Worm (Caenorhabditis elegans) whole organism, young adult: Measurements from ENCODE around the gene sru-28.

ENCODE experiments used
- C17E4.6 ChIP-seq: fragments of 200-800 bp; sonication (Bioruptor generic); IDR thresholded peaks from 2 replicates; pipeline ENCODE4 v1.3.6; 2022; ENCODE audit warnings: missing genetic modification reagents, missing genetic modification characterization, missing compliant biosample characterization
- ama-1 ChIP-seq, 3 experiments: fragments of 150-350 bp in 1 of 3; sonication (generic microtip) in 2 of 3; optimal IDR thresholded peaks; 2 replicates each; lab custom pipeline; 2014 to 2018; ENCODE audit warnings: missing biosample characterization in 2 of 3, missing genetic modification characterization in 2 of 3, missing genetic modification reagents in 2 of 3
- cebp-2 ChIP-seq: fragments of 200-800 bp; sonication (Bioruptor generic); IDR thresholded peaks from 2 replicates; pipeline ENCODE4 v1.3.6; 2022; ENCODE audit warnings: missing genetic modification characterization, missing compliant biosample characterization
- ceh-91 ChIP-seq: fragments of 200-800 bp; sonication (Bioruptor generic); IDR thresholded peaks from 2 replicates; pipeline ENCODE4 v1.3.6; 2022; ENCODE audit warnings: missing genetic modification reagents, missing genetic modification characterization, missing compliant biosample characterization
- let-607 ChIP-seq, 2 experiments: fragments of 200-800 bp in 1 of 2; sonication (Bioruptor generic) in 1 of 2; sonication (generic microtip) in 1 of 2; optimal IDR thresholded peaks; 2 replicates each; lab custom pipeline; 2016 to 2018; ENCODE audit warnings: mild to moderate bottlenecking in 2 of 2, missing compliant biosample characterization in 2 of 2, missing genetic modification characterization in 2 of 2, moderate library complexity in 2 of 2, missing genotype in 1 of 2
- madf-8 ChIP-seq: fragments of 200-800 bp; sonication (Bioruptor generic); conservative IDR thresholded peaks from 2 replicates; pipeline ENCODE4 v1.3.6; 2022; ENCODE audit warnings: missing genetic modification reagents, missing genetic modification characterization, missing compliant biosample characterization
- nhr-80 ChIP-seq: sonication (generic microtip); optimal IDR thresholded peaks from 2 replicates; lab custom pipeline; 2016; ENCODE audit warnings: missing genetic modification characterization, missing compliant biosample characterization
- sea-2 ChIP-seq: fragments of 200-800 bp; sonication (Bioruptor generic); IDR thresholded peaks from 2 replicates; pipeline ENCODE4 v1.3.6; 2022; ENCODE audit warnings: missing genetic modification characterization, missing compliant biosample characterization

The sru-28 gene

DNA sequence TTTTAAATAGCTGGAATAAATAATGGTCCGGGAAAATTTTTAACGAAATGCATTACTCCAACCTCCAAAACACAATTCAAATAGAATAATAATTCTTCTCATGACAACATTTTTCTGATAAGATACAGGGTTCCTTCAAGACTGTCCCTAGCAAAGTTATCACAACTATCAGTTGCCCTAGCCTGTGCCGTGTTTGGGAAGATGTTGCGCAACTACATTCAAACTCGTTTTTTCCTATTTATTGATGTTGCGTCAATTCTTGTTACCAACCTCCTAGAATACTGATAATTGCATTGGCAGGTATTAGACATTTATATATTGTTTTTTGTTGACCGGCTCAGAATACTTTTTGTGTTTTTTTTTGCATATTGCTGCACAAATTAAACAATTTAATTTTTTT, 49.0 kb downstream of the sru-28 start:
- no peak for TF ChIP-seq cebp-2 (GFP tag; lab: Robert Waterston, UW)
- TF ChIP-seq madf-8 (GFP tag; lab: Robert Waterston, UW) = no peak
- TF ChIP-seq ama-1 (optimal IDR thresholded peaks at IDR 0.05; lab: Kevin White, UChicago) = no peak
- TF ChIP-seq ama-1 (GFP tag; optimal IDR thresholded peaks at IDR 0.05; lab: Kevin White, UChicago) = no peak
- TF ChIP-seq let-607 (tag; optimal IDR thresholded peaks at IDR 0.05; lab: Kevin White, UChicago) = no peak
- TF ChIP-seq sea-2 (GFP tag; lab: Robert Waterston, UW) = no peak
- TF ChIP-seq nhr-80 (tag; lab: Kevin White, UChicago) = no peak
- TF ChIP-seq C17E4.6 (GFP tag; lab: Robert Waterston, UW) = no peak
- no peak for TF ChIP-seq ceh-91 (GFP tag; lab: Robert Waterston, UW)
- TF ChIP-seq, all 124 proteins: peak for 0
